Fruit fly (Drosophila melanogaster) whole organism, embryonic: Measurements from ENCODE around the gene CG44094.

ENCODE experiments used
- Bteb2 ChIP-seq: fragments of 200-800 bp; sonication (Bioruptor generic); optimal IDR thresholded peaks from 2 replicates; lab custom pipeline; 2016; ENCODE audit warnings: missing biosample characterization, missing genetic modification characterization
- CG11456 ChIP-seq: fragments of 200-800 bp; sonication (Bioruptor generic); IDR thresholded peaks from 3 replicates; pipeline ENCODE4 v1.3.6; 2022; ENCODE audit warnings: missing biosample characterization, missing genetic modification characterization
- CG11723 ChIP-seq: fragments of 200-800 bp; sonication (Bioruptor generic); optimal IDR thresholded peaks from 2 replicates; lab custom pipeline; 2017; ENCODE audit warnings: missing biosample characterization, mild to moderate bottlenecking, missing genetic modification characterization
- CG12744 ChIP-seq: fragments of 200-800 bp; sonication (Bioruptor generic); optimal IDR thresholded peaks from 2 replicates; lab custom pipeline; 2016; ENCODE audit warnings: missing biosample characterization, missing genetic modification characterization
- CG14050 ChIP-seq: fragments of 200-800 bp; sonication (Bioruptor generic); IDR thresholded peaks from 3 replicates; pipeline ENCODE4 v1.3.6; 2022; ENCODE audit warnings: missing biosample characterization, missing genetic modification characterization
- CG14860 ChIP-seq: fragments of 200-800 bp; sonication (Bioruptor generic); IDR thresholded peaks from 3 replicates; pipeline ENCODE4 v1.3.6; 2022; ENCODE audit warnings: missing biosample characterization, missing genetic modification characterization; ENCODE audit not compliant: partially characterized antibody
- CG1603 ChIP-seq: fragments of 200-800 bp; sonication (Bioruptor generic); optimal IDR thresholded peaks from 2 replicates; lab custom pipeline; 2019; ENCODE audit warnings: missing biosample characterization, mild to moderate bottlenecking, missing genetic modification characterization, moderate library complexity
- CG17361 ChIP-seq: fragments of 200-800 bp; sonication (Bioruptor generic); IDR thresholded peaks from 3 replicates; pipeline ENCODE4 v1.3.6; 2022; ENCODE audit warnings: missing biosample characterization, missing genetic modification characterization
- CG17829 ChIP-seq: fragments of 200-800 bp; optimal IDR thresholded peaks from 2 replicates; lab custom pipeline; 2019; ENCODE audit warnings: missing biosample characterization, mild to moderate bottlenecking, missing genetic modification characterization, moderate library complexity
- CG1792 ChIP-seq: fragments of 200-800 bp; sonication (Bioruptor generic); optimal IDR thresholded peaks from 2 replicates; lab custom pipeline; 2016; ENCODE audit warnings: missing biosample characterization, missing genetic modification characterization
- CG18262 ChIP-seq: fragments of 200-800 bp; optimal IDR thresholded peaks from 3 replicates; lab custom pipeline; 2019; ENCODE audit warnings: missing biosample characterization, mild to moderate bottlenecking, missing genetic modification characterization, moderate library complexity
- CG2120 ChIP-seq: fragments of 200-800 bp; sonication (Bioruptor generic); optimal IDR thresholded peaks from 3 replicates; lab custom pipeline; 2016; ENCODE audit warnings: missing biosample characterization, missing genetic modification characterization
- CG2202 ChIP-seq: fragments of 200-800 bp; sonication (Bioruptor generic); optimal IDR thresholded peaks from 2 replicates; lab custom pipeline; 2018; ENCODE audit warnings: missing biosample characterization, mild to moderate bottlenecking, missing genetic modification characterization
- CG2889 ChIP-seq: fragments of 200-800 bp; sonication (Bioruptor generic); IDR thresholded peaks from 3 replicates; pipeline ENCODE4 v1.3.6; 2022; ENCODE audit warnings: missing biosample characterization, missing genetic modification characterization
- CG31224 ChIP-seq: fragments of 200-800 bp; sonication (Bioruptor generic); IDR thresholded peaks from 2 replicates; pipeline ENCODE4 v1.3.6; 2022; ENCODE audit warnings: missing biosample characterization, missing genetic modification characterization
- CG33213 ChIP-seq: fragments of 200-800 bp; sonication (Bioruptor generic); optimal IDR thresholded peaks from 3 replicates; lab custom pipeline; 2016; ENCODE audit warnings: missing biosample characterization, missing genetic modification characterization
- CG3407 ChIP-seq: fragments of 200-800 bp; sonication (Bioruptor generic); optimal IDR thresholded peaks from 2 replicates; lab custom pipeline; 2018; ENCODE audit warnings: missing biosample characterization, mild to moderate bottlenecking, missing genetic modification characterization
- CG34376 ChIP-seq: fragments of 200-800 bp; sonication (Bioruptor generic); optimal IDR thresholded peaks from 2 replicates; lab custom pipeline; 2018; ENCODE audit warnings: missing biosample characterization, mild to moderate bottlenecking, missing genetic modification characterization
- CG4360 ChIP-seq: fragments of 200-800 bp; sonication (Bioruptor generic); IDR thresholded peaks from 2 replicates; pipeline ENCODE4 v1.3.6; 2022; ENCODE audit warnings: missing biosample characterization, missing genetic modification characterization
- CG6175 ChIP-seq: fragments of 200-800 bp; sonication (Bioruptor generic); IDR thresholded peaks from 3 replicates; pipeline ENCODE4 v1.3.6; 2022; ENCODE audit warnings: missing biosample characterization, missing genetic modification characterization
- CG6683 ChIP-seq: fragments of 200-800 bp; sonication (Bioruptor generic); optimal IDR thresholded peaks from 2 replicates; lab custom pipeline; 2017; ENCODE audit warnings: missing biosample characterization, mild to moderate bottlenecking, missing genetic modification characterization, missing genetic modification reagents
- CG7745 ChIP-seq: fragments of 200-800 bp; sonication (Bioruptor generic); optimal IDR thresholded peaks from 2 replicates; lab custom pipeline; 2018; ENCODE audit warnings: missing biosample characterization, mild to moderate bottlenecking, missing genetic modification characterization, moderate library complexity
- CG8765 ChIP-seq: fragments of 200-800 bp; sonication (Bioruptor generic); IDR thresholded peaks from 2 replicates; pipeline ENCODE4 v1.3.6; 2022; ENCODE audit warnings: missing biosample characterization, missing genetic modification characterization
- Dfd ChIP-seq, 2 experiments: fragments of >200 bp; optimal IDR thresholded peaks; 2 replicates each; lab custom pipeline; 2017; ENCODE audit warnings: missing biosample characterization in 2 of 2, missing genetic modification characterization in 2 of 2
- Doc3 ChIP-seq: fragments of 200-800 bp; sonication (Bioruptor generic); IDR thresholded peaks from 3 replicates; pipeline ENCODE4 v1.3.6; 2022; ENCODE audit warnings: missing biosample characterization, missing genetic modification characterization; ENCODE audit not compliant: partially characterized antibody
- H2.0 ChIP-seq: fragments of 200-800 bp; sonication (Bioruptor generic); IDR thresholded peaks from 2 replicates; pipeline ENCODE4 v1.3.6; 2022; ENCODE audit warnings: missing biosample characterization, missing genetic modification characterization
- HLHmδ ChIP-seq: fragments of 200-800 bp; sonication (Bioruptor generic); optimal IDR thresholded peaks from 2 replicates; lab custom pipeline; 2018; ENCODE audit warnings: missing biosample characterization, mild to moderate bottlenecking, missing genetic modification characterization, moderate library complexity
- Hr78 ChIP-seq, 2 experiments: fragments of 200-800 bp in 1 of 2; fragments of >200 bp in 1 of 2; sonication (Bioruptor generic) in 1 of 2; optimal IDR thresholded peaks; 2 replicates each; lab custom pipeline; 2017 to 2019; ENCODE audit warnings: missing biosample characterization in 2 of 2, missing genetic modification characterization in 2 of 2, mild to moderate bottlenecking in 1 of 2, moderate library complexity in 1 of 2
- MESR4 ChIP-seq: fragments of 200-800 bp; sonication (Bioruptor generic); optimal IDR thresholded peaks from 2 replicates; lab custom pipeline; 2018; ENCODE audit warnings: missing biosample characterization, mild to moderate bottlenecking, missing genetic modification characterization, moderate library complexity
- Med ChIP-seq: fragments of 200-800 bp; sonication (Bioruptor generic); peaks from one replicate; lab custom pipeline; 2016; ENCODE audit warnings: missing biosample characterization, missing genetic modification characterization, mild to moderate bottlenecking, inconsistent platforms, moderate library complexity
- Meics ChIP-seq: fragments of 200-800 bp; sonication (Bioruptor generic); optimal IDR thresholded peaks from 2 replicates; lab custom pipeline; 2017; ENCODE audit warnings: missing biosample characterization, mild to moderate bottlenecking, missing genetic modification characterization
- NC2α ChIP-seq: fragments of 200-800 bp; sonication (Bioruptor generic); optimal IDR thresholded peaks from 2 replicates; lab custom pipeline; 2016; ENCODE audit warnings: missing biosample characterization, missing genetic modification characterization
- NFAT ChIP-seq: fragments of 200-800 bp; sonication (Bioruptor generic); IDR thresholded peaks from 2 replicates; pipeline ENCODE4 v1.3.6; 2022; ENCODE audit warnings: missing biosample characterization, missing genetic modification characterization
- Poxn ChIP-seq: fragments of 200-800 bp; sonication (Bioruptor generic); IDR thresholded peaks from 2 replicates; pipeline ENCODE4 v1.3.6; 2022; ENCODE audit warnings: missing biosample characterization, missing genetic modification characterization
- TFAM ChIP-seq: fragments of 200-800 bp; sonication (Bioruptor generic); optimal IDR thresholded peaks from 2 replicates; lab custom pipeline; 2017; ENCODE audit warnings: missing biosample characterization, missing genetic modification characterization, inconsistent platforms
- Taf1 ChIP-seq: fragments of 200-800 bp; sonication (Bioruptor generic); IDR thresholded peaks from 2 replicates; pipeline ENCODE4 v1.3.6; 2022; ENCODE audit warnings: missing biosample characterization, missing genetic modification characterization
- Xbp1 ChIP-seq: fragments of 200-800 bp; sonication (Bioruptor generic); optimal IDR thresholded peaks from 3 replicates; lab custom pipeline; 2016; ENCODE audit warnings: missing biosample characterization, mild to moderate bottlenecking, missing genetic modification characterization
- bcd ChIP-seq: fragments of 200-800 bp; sonication (Bioruptor generic); optimal IDR thresholded peaks from 2 replicates; lab custom pipeline; 2017; ENCODE audit warnings: missing biosample characterization, mild to moderate bottlenecking, missing genetic modification characterization
- chm ChIP-seq: fragments of 200-800 bp; sonication (Bioruptor generic); IDR thresholded peaks from 2 replicates; pipeline ENCODE4 v1.3.6; 2022; ENCODE audit warnings: missing biosample characterization, missing genetic modification characterization
- crc ChIP-seq: fragments of 200-800 bp; sonication (Bioruptor generic); optimal IDR thresholded peaks from 2 replicates; lab custom pipeline; 2016; ENCODE audit warnings: missing biosample characterization, missing genetic modification characterization
- dati ChIP-seq: fragments of 200-800 bp; sonication (Bioruptor generic); IDR thresholded peaks from 2 replicates; pipeline ENCODE4 v1.3.6; 2022; ENCODE audit warnings: missing biosample characterization, missing genetic modification characterization
- dpn ChIP-seq, 2 experiments: fragments of 200-800 bp; sonication (Bioruptor generic); optimal IDR thresholded peaks; 3 replicates each; lab custom pipeline; 2016; ENCODE audit warnings: missing biosample characterization in 2 of 2, missing genetic modification characterization in 2 of 2
- dysf ChIP-seq: fragments of 200-800 bp; sonication (Bioruptor generic); IDR thresholded peaks from 3 replicates; pipeline ENCODE4 v1.3.6; 2022; ENCODE audit warnings: missing biosample characterization, missing genetic modification characterization
- ind ChIP-seq: fragments of 200-800 bp; sonication (Bioruptor generic); optimal IDR thresholded peaks from 3 replicates; lab custom pipeline; 2016; ENCODE audit warnings: missing biosample characterization, missing genetic modification characterization
- onecut ChIP-seq: fragments of 200-800 bp; sonication (Bioruptor generic); IDR thresholded peaks from 2 replicates; pipeline ENCODE4 v1.3.6; 2022; ENCODE audit warnings: missing biosample characterization, missing genetic modification characterization
- phol ChIP-seq: fragments of 200-800 bp; sonication (Bioruptor generic); optimal IDR thresholded peaks from 3 replicates; lab custom pipeline; 2018; ENCODE audit warnings: missing biosample characterization, mild to moderate bottlenecking, missing genetic modification characterization, moderate library complexity
- pnt ChIP-seq: fragments of 200-800 bp; sonication (Bioruptor generic); optimal IDR thresholded peaks from 3 replicates; lab custom pipeline; 2016; ENCODE audit warnings: missing biosample characterization, missing genetic modification characterization
- rib ChIP-seq: fragments of 200-800 bp; sonication (Bioruptor generic); IDR thresholded peaks from 2 replicates; pipeline ENCODE4 v1.3.6; 2022; ENCODE audit warnings: missing biosample characterization, missing genetic modification characterization
- row ChIP-seq: fragments of 200-800 bp; sonication (Bioruptor generic); IDR thresholded peaks from 3 replicates; pipeline ENCODE4 v1.3.6; 2022; ENCODE audit warnings: missing biosample characterization, missing genetic modification characterization
- tll ChIP-seq, 2 experiments: fragments of 200-800 bp in 1 of 2; fragments of >200 bp in 1 of 2; sonication (Bioruptor generic) in 1 of 2; optimal IDR thresholded peaks; 2 replicates each; lab custom pipeline; 2017 to 2019; ENCODE audit warnings: missing biosample characterization in 2 of 2, missing genetic modification characterization in 2 of 2, mild to moderate bottlenecking in 1 of 2, moderate library complexity in 1 of 2
- unc-4 ChIP-seq: fragments of 200-800 bp; sonication (Bioruptor generic); IDR thresholded peaks from 2 replicates; pipeline ENCODE4 v1.3.6; 2022; ENCODE audit warnings: missing biosample characterization, missing genetic modification characterization; ENCODE audit not compliant: partially characterized antibody
- unpg ChIP-seq: fragments of 200-800 bp; sonication (Bioruptor generic); optimal IDR thresholded peaks from 3 replicates; lab custom pipeline; 2018; ENCODE audit warnings: missing biosample characterization, mild to moderate bottlenecking, missing genetic modification characterization, moderate library complexity
- yki ChIP-seq: fragments of >200 bp; optimal IDR thresholded peaks from 3 replicates; lab custom pipeline; 2018

Gene CG44094

dm6 chr3R:14542038-14542437, 34.4 kb downstream of the CG44094 start (continued):
- TF ChIP-seq chm (GFP tag; lab: Robert Waterston, UW): no peak
- no peak for TF ChIP-seq CG1792 (GFP tag; lab: Kevin White, UChicago)
- TF ChIP-seq CG33213 (GFP tag; lab: Kevin White, UChicago): no peak
- no peak for TF ChIP-seq NFAT (GFP tag; lab: Robert Waterston, UW)
- TF ChIP-seq Taf1 (GFP tag; lab: Robert Waterston, UW): no peak
- TF ChIP-seq HLHmδ (GFP tag; lab: Kevin White, UChicago): no peak
- TF ChIP-seq CG8765: no peak
- peak; percentile 45 for TF ChIP-seq Meics
- no peak for TF ChIP-seq CG2202
- TF ChIP-seq rib (GFP tag; lab: Robert Waterston, UW): no peak
- no peak for TF ChIP-seq dati (GFP tag; lab: Robert Waterston, UW)
- TF ChIP-seq CG2120 (GFP tag; lab: Kevin White, UChicago): peak; percentile 37
- TF ChIP-seq dpn (GFP tag; optimal IDR thresholded peaks at IDR 0.05; lab: Kevin White, UChicago): no peak
- no peak for TF ChIP-seq CG14050
- no peak for TF ChIP-seq CG11723
- TF ChIP-seq dysf: 0 out of 3 replicates have a peak, but pooled peaks have one; percentile 25
- no peak for TF ChIP-seq CG6683 (GFP tag; lab: Kevin White, UChicago)
- TF ChIP-seq unc-4: no peak
- no peak for TF ChIP-seq CG11456 (GFP tag; lab: Robert Waterston, UW)
- TF ChIP-seq row (GFP tag; lab: Robert Waterston, UW): peak; percentile 56; the same call in 2 of the 3 replicates
- no peak for TF ChIP-seq TFAM
- TF ChIP-seq CG4360 (GFP tag; lab: Robert Waterston, UW): no peak
- no peak for TF ChIP-seq Dfd (GFP tag; optimal IDR thresholded peaks at IDR 0.05; lab: Kevin White, UChicago)
- TF ChIP-seq tll (GFP tag; optimal IDR thresholded peaks at IDR 0.05; lab: Kevin White, UChicago): no peak
- TF ChIP-seq Hr78 (GFP tag; optimal IDR thresholded peaks at IDR 0.05; lab: Kevin White, UChicago): no peak
- no peak for TF ChIP-seq CG18262 (tag; lab: Kevin White, UChicago)
- no peak for TF ChIP-seq CG17361 (GFP tag; lab: Robert Waterston, UW)
- TF ChIP-seq crc (GFP tag; lab: Kevin White, UChicago): no peak
- no peak for TF ChIP-seq NC2α
- no peak for TF ChIP-seq CG31224 (GFP tag; lab: Robert Waterston, UW)
- no peak for TF ChIP-seq CG1603 (tag; lab: Kevin White, UChicago)
- TF ChIP-seq Bteb2: no peak
- no peak for TF ChIP-seq phol (tag; lab: Kevin White, UChicago)
- no peak for TF ChIP-seq CG3407 (GFP tag; lab: Kevin White, UChicago)
- TF ChIP-seq H2.0 (GFP tag; lab: Robert Waterston, UW): no peak
- TF ChIP-seq Poxn (GFP tag; lab: Robert Waterston, UW): no peak
- no peak for TF ChIP-seq CG6175 (GFP tag; lab: Robert Waterston, UW)
- no peak for TF ChIP-seq pnt (GFP tag; lab: Kevin White, UChicago)
- no peak for TF ChIP-seq Med (GFP tag; lab: Kevin White, UChicago)
- no peak for TF ChIP-seq CG17829 (tag; lab: Kevin White, UChicago)
- no peak for TF ChIP-seq Doc3 (GFP tag; lab: Robert Waterston, UW)
- TF ChIP-seq CG2889 (GFP tag; lab: Robert Waterston, UW): no peak
- no peak for TF ChIP-seq CG12744 (GFP tag; lab: Kevin White, UChicago)
- TF ChIP-seq MESR4: no peak
- no peak for TF ChIP-seq yki (lab: Kevin White, UChicago)
- no peak for TF ChIP-seq CG34376 (GFP tag; lab: Kevin White, UChicago)
- no peak for TF ChIP-seq CG14860 (GFP tag; lab: Robert Waterston, UW)
- no peak for TF ChIP-seq Xbp1 (GFP tag; lab: Kevin White, UChicago)
- no peak for TF ChIP-seq CG7745 (tag; lab: Kevin White, UChicago)
- TF ChIP-seq bcd (GFP tag; lab: Kevin White, UChicago): no peak
- TF ChIP-seq onecut: no peak
- TF ChIP-seq ind (GFP tag; lab: Kevin White, UChicago): peak; percentile 16
- TF ChIP-seq unpg (GFP tag; lab: Kevin White, UChicago): no peak
